Worm (Caenorhabditis elegans): ENCODE results near the gene sra-14.

sra-14 gene

DNA sequence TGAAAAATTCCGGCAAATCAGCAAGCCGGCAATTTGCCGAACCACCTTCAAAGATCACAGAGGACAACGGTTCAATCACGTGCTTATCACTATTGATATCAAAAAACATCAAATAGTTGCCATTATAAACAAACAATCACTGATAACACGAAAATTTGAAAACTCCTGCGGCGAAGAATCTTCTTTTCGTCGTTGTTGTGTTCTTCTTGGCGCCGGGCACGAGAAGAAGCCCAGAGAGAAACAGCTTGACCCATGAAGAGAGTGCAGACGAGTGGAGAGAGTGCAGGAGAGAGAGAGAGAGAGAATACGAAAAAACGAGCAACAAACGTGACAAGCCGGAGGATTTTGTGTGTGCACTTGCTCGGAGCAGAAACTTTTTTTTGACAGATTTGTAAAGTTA, 6.4 kb upstream of the sra-14 start (continued):
- TF ChIP-seq unc-62 (GFP tag; optimal IDR thresholded peaks at IDR 0.05 in 1 of 2), result no peak
- TF ChIP-seq unc-62 (tag; optimal IDR thresholded peaks at IDR 0.05), result no peak
- TF ChIP-seq pha-4 (GFP tag; IDR thresholded peaks at IDR 0.05), result peak; percentile 45; the same call in 1 of the 2 replicates
- no peak for TF ChIP-seq pha-4 (tag; optimal IDR thresholded peaks at IDR 0.05)
- TF ChIP-seq nhr-76 (tag; optimal IDR thresholded peaks at IDR 0.05), result no peak
- TF ChIP-seq Y75B8A.6 (GFP tag; IDR thresholded peaks at IDR 0.05), result no peak
- TF ChIP-seq attf-4 (tag; optimal IDR thresholded peaks at IDR 0.05), result no peak
- peak; percentile 37 for TF ChIP-seq lin-38 (GFP tag; IDR thresholded peaks at IDR 0.05)
- TF ChIP-seq mes-2 (tag; optimal IDR thresholded peaks at IDR 0.05; ENCODE audit: poor library complexity, severe bottlenecking), result peak; percentile 43
- no peak for TF ChIP-seq ztf-11 (tag; optimal IDR thresholded peaks at IDR 0.05)
- TF ChIP-seq aha-1 (tag), result peak; percentile 98
- TF ChIP-seq nhr-42 (GFP tag; IDR thresholded peaks at IDR 0.05), result no peak
- no peak for TF ChIP-seq F49E8.2 (tag; optimal IDR thresholded peaks at IDR 0.05; ENCODE audit: borderline replicate concordance)
- peak; percentile 72 for TF ChIP-seq nhr-77 (tag; optimal IDR thresholded peaks at IDR 0.05)
- peak; percentile 62 for TF ChIP-seq nhr-48 (tag; optimal IDR thresholded peaks at IDR 0.05)
- no peak for TF ChIP-seq D1046.2 (GFP tag; IDR thresholded peaks at IDR 0.05)
- TF ChIP-seq vab-7 (GFP tag; IDR thresholded peaks at IDR 0.05), result no peak
- TF ChIP-seq fos-1 (tag; optimal IDR thresholded peaks at IDR 0.05), result no peak
- no peak for TF ChIP-seq zip-11 (GFP tag; IDR thresholded peaks at IDR 0.05)
- TF ChIP-seq nhr-11 (tag; optimal IDR thresholded peaks at IDR 0.05), result peak; percentile 39
- no peak for TF ChIP-seq F44E2.7 (GFP tag; IDR thresholded peaks at IDR 0.05)
- peak; percentile 26 for TF ChIP-seq lin-13 (GFP tag; optimal IDR thresholded peaks at IDR 0.05)
- TF ChIP-seq daf-8 (GFP tag; IDR thresholded peaks at IDR 0.05), result no peak
- peak; percentile 66 for TF ChIP-seq php-3 (GFP tag; IDR thresholded peaks at IDR 0.05)
- no peak for TF ChIP-seq F10B5.3 (tag; optimal IDR thresholded peaks at IDR 0.05)
- TF ChIP-seq nhr-6 (tag; optimal IDR thresholded peaks at IDR 0.05), result peak; percentile 58
- peak; percentile 33 for TF ChIP-seq set-16 (GFP tag; IDR thresholded peaks at IDR 0.05)
- TF ChIP-seq dpl-1 (GFP tag; optimal IDR thresholded peaks at IDR 0.05), result no peak
- TF ChIP-seq lin-39 (tag; optimal IDR thresholded peaks at IDR 0.05), result no peak
- TF ChIP-seq hlh-11 (tag; optimal IDR thresholded peaks at IDR 0.05), result peak; percentile 95
- TF ChIP-seq dmd-9 (GFP tag; IDR thresholded peaks at IDR 0.05), result no peak
- TF ChIP-seq lim-7 (GFP tag; IDR thresholded peaks at IDR 0.05), result no peak
- TF ChIP-seq arid-1 (GFP tag; conservative IDR thresholded peaks at IDR 0.05), result no peak
- no peak for TF ChIP-seq rbr-2 (tag; optimal IDR thresholded peaks at IDR 0.05)
- no peak for TF ChIP-seq nhr-111 (GFP tag; optimal IDR thresholded peaks at IDR 0.05)
- TF ChIP-seq T20F7.1 (GFP tag; optimal IDR thresholded peaks at IDR 0.05), result no peak
- no peak for TF ChIP-seq skn-1 (tag; optimal IDR thresholded peaks at IDR 0.05)
- peak; percentile 68 for TF ChIP-seq mep-1 (tag; optimal IDR thresholded peaks at IDR 0.05)
- no peak for TF ChIP-seq Y48G9A.11 (GFP tag; IDR thresholded peaks at IDR 0.05)
- TF ChIP-seq lir-3 (tag; optimal IDR thresholded peaks at IDR 0.05), result no peak
- no peak for TF ChIP-seq lin-15B (tag; optimal IDR thresholded peaks at IDR 0.05)
- peak; percentile 41 for TF ChIP-seq gei-8 (GFP tag; optimal IDR thresholded peaks at IDR 0.05)
- TF ChIP-seq zip-2 (tag; optimal IDR thresholded peaks at IDR 0.05), result no peak
- no peak for TF ChIP-seq ZK546.5 (tag; optimal IDR thresholded peaks at IDR 0.05)
- TF ChIP-seq dmd-6 (GFP tag; IDR thresholded peaks at IDR 0.05), result peak; percentile 93
- peak; percentile 90 for TF ChIP-seq hlh-30 (tag; optimal IDR thresholded peaks at IDR 0.05; ENCODE audit: insufficient read depth)
- no peak for TF ChIP-seq aly-2 (tag; optimal IDR thresholded peaks at IDR 0.05)
- TF ChIP-seq daf-12 (tag; optimal IDR thresholded peaks at IDR 0.05), result no peak
- TF ChIP-seq ceh-44 (GFP tag; IDR thresholded peaks at IDR 0.05), result no peak
- no peak for TF ChIP-seq madf-5 (GFP tag; IDR thresholded peaks at IDR 0.05)
- TF ChIP-seq nhr-237 (tag; optimal IDR thresholded peaks at IDR 0.05), result no peak
- TF ChIP-seq lsy-2 (tag; optimal IDR thresholded peaks at IDR 0.05), result peak in 1 of 2 experiments; percentile 61
- TF ChIP-seq saeg-2 (GFP tag; IDR thresholded peaks at IDR 0.05), result no peak
- no peak for TF ChIP-seq tag-97 (GFP tag; IDR thresholded peaks at IDR 0.05)

Measured in whole organism, L4 larva.